Fruit fly (Drosophila melanogaster): ENCODE results near the gene RanBP3.

RanBP3 gene

DNA sequence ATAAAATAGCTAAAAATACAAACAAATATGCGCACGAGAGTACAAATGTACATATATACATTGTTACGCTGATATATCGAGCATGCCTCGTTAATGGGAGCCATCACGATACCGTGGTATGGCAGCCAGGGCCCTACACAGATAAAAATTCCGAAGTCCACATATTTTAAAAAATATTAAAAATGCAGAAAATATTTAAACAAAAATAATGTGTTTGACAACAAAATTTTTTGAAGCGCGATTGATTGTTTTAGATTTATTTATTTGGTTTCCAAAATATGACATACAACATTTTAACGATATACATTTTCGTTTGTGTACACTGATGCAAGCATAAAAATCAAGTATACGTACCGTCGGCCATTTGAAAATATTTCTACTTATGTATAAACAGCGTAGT is 25.9 kb downstream of the RanBP3 start (continued):
- TF ChIP-seq fd96Cb (tag; optimal IDR thresholded peaks at IDR 0.05) (peak; percentile 49), CG9437 (GFP tag; optimal IDR thresholded peaks at IDR 0.05) (peak; percentile 23), CG11723 (GFP tag; optimal IDR thresholded peaks at IDR 0.05) (peak; percentile 36), CG33557 (GFP tag; optimal IDR thresholded peaks at IDR 0.05) (no peak), CG4282 (GFP tag; optimal IDR thresholded peaks at IDR 0.05) (no peak), CG8281 (tag; optimal IDR thresholded peaks at IDR 0.05) (peak; percentile 10), CG18619 (GFP tag; optimal IDR thresholded peaks at IDR 0.05) (peak; percentile 76), stc (GFP tag; IDR thresholded peaks at IDR 0.05) (peak; percentile 81), Chrac-16 (GFP tag; optimal IDR thresholded peaks at IDR 0.05) (peak; percentile 56), Fer2 (tag; optimal IDR thresholded peaks at IDR 0.05) (peak; percentile 45), pita (GFP tag; optimal IDR thresholded peaks at IDR 0.05) (no peak), CrebB (tag; optimal IDR thresholded peaks at IDR 0.05) (peak; percentile 66), CG42726 (GFP tag; IDR thresholded peaks at IDR 0.05; ENCODE audit: partially characterized antibody) (no peak), sc (optimal IDR thresholded peaks at IDR 0.05) (no peak), sc (GFP tag; optimal IDR thresholded peaks at IDR 0.05) (no peak), CG1233 (GFP tag; optimal IDR thresholded peaks at IDR 0.05) (peak; percentile 70), sr (GFP tag; IDR thresholded peaks at IDR 0.05) (peak; percentile 19; the same call in 1 of the 3 replicates), ab (GFP tag; optimal IDR thresholded peaks at IDR 0.05) (no peak), CG16813 (GFP tag; IDR thresholded peaks at IDR 0.05; ENCODE audit: partially characterized antibody) (no peak), CG30403 (GFP tag; optimal IDR thresholded peaks at IDR 0.05) (peak; percentile 86), hbn (GFP tag; IDR thresholded peaks at IDR 0.05; ENCODE audit: partially characterized antibody) (no peak), Ptx1 (GFP tag; IDR thresholded peaks at IDR 0.05) (peak; percentile 86), sd (tag; optimal IDR thresholded peaks at IDR 0.05) (peak; percentile 81), mam (GFP tag; optimal IDR thresholded peaks at IDR 0.05) (peak; percentile 85), CG1603 (tag; optimal IDR thresholded peaks at IDR 0.05) (peak; percentile 51), CG2875 (GFP tag; optimal IDR thresholded peaks at IDR 0.05) (no peak), Blimp-1 (GFP tag; optimal IDR thresholded peaks at IDR 0.05) (peak; percentile 57), Sry-δ (GFP tag; optimal IDR thresholded peaks at IDR 0.05) (peak; percentile 14), hkb (optimal IDR thresholded peaks at IDR 0.05) (no peak), hkb (GFP tag; IDR thresholded peaks at IDR 0.05) (peak; percentile 89), CG2199 (GFP tag; IDR thresholded peaks at IDR 0.05) (no peak), CG7745 (tag; optimal IDR thresholded peaks at IDR 0.05) (no peak), PHDP (tag; optimal IDR thresholded peaks at IDR 0.05) (peak; percentile 90), GATAe (GFP tag; conservative IDR thresholded peaks at IDR 0.05) (peak; percentile 74), inv (GFP tag; IDR thresholded peaks at IDR 0.05; ENCODE audit: partially characterized antibody) (no peak), btn (GFP tag; optimal IDR thresholded peaks at IDR 0.05) (peak; percentile 1), CG2678 (tag; optimal IDR thresholded peaks at IDR 0.05) (peak; percentile 90), Usf (GFP tag; optimal IDR thresholded peaks at IDR 0.05) (peak; percentile 64), HLH3B (GFP tag; IDR thresholded peaks at IDR 0.05) (peak; percentile 79), CG6254 (GFP tag; optimal IDR thresholded peaks at IDR 0.05) (no peak), Lhr (GFP tag; optimal IDR thresholded peaks at IDR 0.05) (no peak), CTCF (GFP tag; optimal IDR thresholded peaks at IDR 0.05) (no peak), CG17385 (GFP tag; optimal IDR thresholded peaks at IDR 0.05) (peak; percentile 72), CG6272 (GFP tag; IDR thresholded peaks at IDR 0.05) (peak; percentile 43; the same call in 1 of the 2 replicates), ase (GFP tag; IDR thresholded peaks at IDR 0.05) (no peak; the same call in 2 of the 3 replicates), CG10979 (tag; optimal IDR thresholded peaks at IDR 0.05) (peak; percentile 56), Elba2 (GFP tag; optimal IDR thresholded peaks at IDR 0.05) (no peak), HLH4C (GFP tag; IDR thresholded peaks at IDR 0.05; ENCODE audit: partially characterized antibody) (no peak), klu (GFP tag; IDR thresholded peaks at IDR 0.05) (peak; percentile 77), pfk (GFP tag; optimal IDR thresholded peaks at IDR 0.05) (no peak), CG6683 (GFP tag; optimal IDR thresholded peaks at IDR 0.05) (peak; percentile 62)
